Worm (Caenorhabditis elegans) whole organism, L1 larva: Measurements from ENCODE around the gene K02B7.3.

ENCODE experiments used
- C04F5.9 ChIP-seq: sonication (generic microtip); optimal IDR thresholded peaks from 2 replicates; lab custom pipeline; 2016; ENCODE audit warnings: missing genetic modification characterization, missing compliant biosample characterization
- C16A3.4 ChIP-seq: fragments of 150-350 bp; optimal IDR thresholded peaks from 2 replicates; lab custom pipeline; 2014; ENCODE audit warnings: missing biosample characterization, missing genetic modification characterization
- C34B4.2 ChIP-seq: sonication (generic microtip); optimal IDR thresholded peaks from 2 replicates; lab custom pipeline; 2017; ENCODE audit warnings: mild to moderate bottlenecking, missing genetic modification characterization, missing compliant biosample characterization
- alr-1 ChIP-seq: fragments of 200-800 bp; sonication (Bioruptor generic); optimal IDR thresholded peaks from 2 replicates; lab custom pipeline; 2018; ENCODE audit warnings: borderline replicate concordance, mild to moderate bottlenecking, missing genetic modification characterization, missing compliant biosample characterization
- blmp-1 ChIP-seq: fragments of 150-350 bp; optimal IDR thresholded peaks from 2 replicates; lab custom pipeline; 2014; ENCODE audit warnings: missing biosample characterization, missing genetic modification characterization
- ceh-82 ChIP-seq, 3 experiments: fragments of 150-350 bp in 1 of 3; sonication (generic microtip) in 2 of 3; optimal IDR thresholded peaks; 2 replicates each; lab custom pipeline; 2014 to 2017; ENCODE audit warnings: missing biosample characterization in 3 of 3, missing genetic modification characterization in 3 of 3
- ceh-88 ChIP-seq: fragments of 200-800 bp; sonication (Bioruptor generic); IDR thresholded peaks from 2 replicates; pipeline ENCODE4 v1.3.6; 2022; ENCODE audit warnings: missing genetic modification characterization, missing compliant biosample characterization
- ces-1 ChIP-seq: fragments of 150-350 bp; optimal IDR thresholded peaks from 2 replicates; lab custom pipeline; 2014; ENCODE audit warnings: missing biosample characterization, missing genetic modification reagents, missing genetic modification characterization
- dpl-1 ChIP-seq, 3 experiments: fragments of 150-350 bp in 2 of 3; sonication (generic microtip) in 1 of 3; optimal IDR thresholded peaks; 2 replicates each; lab custom pipeline; 2014 to 2017; ENCODE audit warnings: missing biosample characterization in 3 of 3, missing genetic modification characterization in 3 of 3, missing genetic modification reagents in 3 of 3
- dsc-1 ChIP-seq: sonication (generic microtip); optimal IDR thresholded peaks from 2 replicates; lab custom pipeline; 2016; ENCODE audit warnings: mild to moderate bottlenecking, missing genetic modification characterization, missing compliant biosample characterization
- efl-3 ChIP-seq: fragments of 200-800 bp; sonication (Bioruptor generic); optimal IDR thresholded peaks from 2 replicates; lab custom pipeline; 2018; ENCODE audit warnings: mild to moderate bottlenecking, missing genetic modification characterization, missing compliant biosample characterization
- egl-27 ChIP-seq, 2 experiments: fragments of 150-350 bp in 1 of 2; sonication (generic microtip); optimal IDR thresholded peaks; 3 replicates each; lab custom pipeline; 2017 to 2018; ENCODE audit warnings: missing biosample characterization in 2 of 2, missing genetic modification characterization in 2 of 2, missing genetic modification reagents in 2 of 2
- elt-3 ChIP-seq, 6 experiments: fragments of 150-350 bp in 1 of 6; sonication (generic microtip); optimal IDR thresholded peaks; 2 replicates each; lab custom pipeline; 2017 to 2018; ENCODE audit warnings: missing biosample characterization in 6 of 6, missing genetic modification characterization in 6 of 6, inconsistent platforms in 1 of 6
- fkh-10 ChIP-seq: sonication (generic microtip); optimal IDR thresholded peaks from 2 replicates; lab custom pipeline; 2017; ENCODE audit warnings: missing biosample characterization, missing genetic modification reagents, missing genetic modification characterization
- fkh-4 ChIP-seq: sonication (generic microtip); optimal IDR thresholded peaks from 2 replicates; lab custom pipeline; 2016; ENCODE audit warnings: missing compliant biosample characterization, missing genetic modification characterization, borderline replicate concordance
- fos-1 ChIP-seq: fragments of 150-350 bp; optimal IDR thresholded peaks from 2 replicates; lab custom pipeline; 2014; ENCODE audit warnings: missing biosample characterization, missing genetic modification characterization
- hlh-17 ChIP-seq: fragments of 200-800 bp; sonication (Bioruptor generic); optimal IDR thresholded peaks from 2 replicates; lab custom pipeline; 2018; ENCODE audit warnings: missing genetic modification characterization, mild to moderate bottlenecking, missing compliant biosample characterization, moderate library complexity, borderline replicate concordance
- lin-14 ChIP-seq: fragments of 200-800 bp; sonication (Bioruptor generic); optimal IDR thresholded peaks from 2 replicates; lab custom pipeline; 2018; ENCODE audit warnings: mild to moderate bottlenecking, missing genetic modification characterization, moderate library complexity, missing compliant biosample characterization
- lin-35 ChIP-seq, 2 experiments: fragments of 150-350 bp; optimal IDR thresholded peaks; 2 replicates each; lab custom pipeline; 2014; ENCODE audit warnings: missing biosample characterization in 2 of 2, missing genetic modification characterization in 2 of 2, missing genetic modification reagents in 2 of 2
- lsy-2 ChIP-seq, 2 experiments: fragments of 150-350 bp; optimal IDR thresholded peaks; 2 replicates each; lab custom pipeline; 2014; ENCODE audit warnings: missing biosample characterization in 2 of 2, missing genetic modification characterization in 2 of 2
- mab-9 ChIP-seq: fragments of 200-800 bp; sonication (Bioruptor generic); IDR thresholded peaks from 2 replicates; pipeline ENCODE4 v1.3.6; 2022; ENCODE audit warnings: missing genetic modification reagents, missing genetic modification characterization, missing compliant biosample characterization
- mep-1 ChIP-seq: fragments of 150-350 bp; optimal IDR thresholded peaks from 2 replicates; lab custom pipeline; 2014; ENCODE audit warnings: missing biosample characterization, missing genetic modification characterization
- nhr-28 ChIP-seq: fragments of 150-350 bp; optimal IDR thresholded peaks from 2 replicates; lab custom pipeline; 2014; ENCODE audit warnings: missing biosample characterization, missing genetic modification characterization
- nhr-47 ChIP-seq: sonication (generic microtip); optimal IDR thresholded peaks from 2 replicates; lab custom pipeline; 2016; ENCODE audit warnings: mild to moderate bottlenecking, missing genetic modification characterization, moderate library complexity, missing compliant biosample characterization
- nhr-71 ChIP-seq: sonication (generic microtip); optimal IDR thresholded peaks from 2 replicates; lab custom pipeline; 2016; ENCODE audit warnings: mild to moderate bottlenecking, missing genetic modification characterization, moderate library complexity, missing compliant biosample characterization
- snu-23 ChIP-seq: sonication (generic microtip); optimal IDR thresholded peaks from 2 replicates; lab custom pipeline; 2016; ENCODE audit warnings: missing genetic modification characterization, missing compliant biosample characterization
- sptf-1 ChIP-seq: fragments of 150-350 bp; optimal IDR thresholded peaks from 2 replicates; lab custom pipeline; 2014; ENCODE audit warnings: missing biosample characterization, missing genetic modification characterization
- sup-37 ChIP-seq: fragments of 200-800 bp; sonication (Bioruptor generic); optimal IDR thresholded peaks from 2 replicates; lab custom pipeline; 2018; ENCODE audit warnings: mild to moderate bottlenecking, missing genetic modification characterization, missing compliant biosample characterization
- unc-30 ChIP-seq: sonication (generic microtip); optimal IDR thresholded peaks from 2 replicates; lab custom pipeline; 2017; ENCODE audit warnings: missing biosample characterization, missing genetic modification characterization
- xbp-1 ChIP-seq: sonication (generic microtip); optimal IDR thresholded peaks from 2 replicates; lab custom pipeline; 2016; ENCODE audit warnings: missing genetic modification characterization, missing compliant biosample characterization
- zag-1 ChIP-seq: fragments of 150-350 bp; optimal IDR thresholded peaks from 2 replicates; lab custom pipeline; 2014; ENCODE audit warnings: missing biosample characterization, missing genetic modification characterization
- zip-4 ChIP-seq: fragments of 200-800 bp; sonication (Bioruptor generic); optimal IDR thresholded peaks from 2 replicates; lab custom pipeline; 2018; ENCODE audit warnings: mild to moderate bottlenecking, missing genetic modification characterization, moderate library complexity, missing compliant biosample characterization

The K02B7.3 gene

DNA sequence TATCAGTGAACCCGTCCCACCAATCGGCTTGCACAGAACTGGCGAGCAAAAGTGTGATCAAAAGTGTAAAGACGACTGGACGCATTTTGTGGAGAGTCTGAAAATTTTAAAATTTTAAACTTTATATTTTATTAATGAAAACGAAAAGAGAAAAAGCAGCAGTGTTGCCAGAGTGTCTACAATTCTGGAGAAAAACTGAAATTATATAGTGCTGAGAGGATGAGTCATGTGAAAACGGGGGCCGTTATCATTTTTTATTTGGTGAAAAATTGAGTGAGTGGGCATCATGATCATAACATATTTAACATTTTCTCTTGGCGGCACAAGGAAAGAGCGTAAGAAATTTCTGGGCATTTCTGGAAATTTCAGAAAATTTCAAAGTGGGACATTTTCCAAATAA is at the start of gene K02B7.3:
Gene K02B7.3, minus strand, starts transcription at position 101 of the 400 bp plus-strand sequence.
- TF ChIP-seq nhr-47 (tag; lab: Kevin White, UChicago) = no peak
- no peak for TF ChIP-seq mab-9 (GFP tag; lab: Robert Waterston, UW)
- no peak for TF ChIP-seq xbp-1 (tag; lab: Kevin White, UChicago)
- TF ChIP-seq zag-1 (tag; lab: Kevin White, UChicago) = no peak
- no peak for TF ChIP-seq C34B4.2 (tag; lab: Kevin White, UChicago)
- no peak for TF ChIP-seq fos-1 (tag; lab: Kevin White, UChicago)
- no peak for TF ChIP-seq egl-27 (tag; optimal IDR thresholded peaks at IDR 0.05; lab: Kevin White, UChicago)
- no peak for TF ChIP-seq nhr-71
- TF ChIP-seq, all 84 proteins: peak for 0

DNA sequence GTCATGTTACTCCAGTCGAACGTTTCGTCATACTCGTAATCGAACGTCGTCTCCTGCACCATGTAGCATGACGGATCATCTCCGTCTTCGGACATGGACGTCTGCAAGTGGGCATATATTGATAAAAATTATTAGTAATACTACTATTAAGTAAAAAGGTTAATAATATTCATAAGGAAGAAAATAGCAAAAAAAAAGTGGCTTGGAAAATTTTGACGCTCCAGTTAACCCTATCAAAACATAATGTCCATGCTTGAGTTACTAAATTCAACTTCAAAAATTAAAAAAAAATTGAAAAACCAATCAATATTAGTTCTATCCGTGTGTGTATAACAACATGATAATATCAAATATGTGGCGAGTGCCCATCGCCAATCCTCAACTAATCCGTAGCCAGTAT is 44.0 kb upstream of the K02B7.3 start, which contains the start of gene npr-34:
Gene npr-34, minus strand, starts transcription at position 101 of the 400 bp plus-strand sequence.
- no peak for TF ChIP-seq mep-1
- TF ChIP-seq ces-1 (GFP tag; lab: Kevin White, UChicago) = no peak
- no peak for TF ChIP-seq C04F5.9
- no peak for TF ChIP-seq lin-35 (GFP tag; optimal IDR thresholded peaks at IDR 0.05; lab: Kevin White, UChicago)
- no peak for TF ChIP-seq lin-14 (GFP tag; lab: Kevin White, UChicago)
- TF ChIP-seq nhr-28 (tag; lab: Kevin White, UChicago) = no peak
- TF ChIP-seq dsc-1 (tag; lab: Kevin White, UChicago) = no peak
- TF ChIP-seq elt-3 (tag; optimal IDR thresholded peaks at IDR 0.05; lab: Kevin White, UChicago) = no peak
- TF ChIP-seq hlh-17 (GFP tag; lab: Kevin White, UChicago) = no peak
- TF ChIP-seq ceh-82 (tag; optimal IDR thresholded peaks at IDR 0.05; lab: Kevin White, UChicago) = no peak

DNA sequence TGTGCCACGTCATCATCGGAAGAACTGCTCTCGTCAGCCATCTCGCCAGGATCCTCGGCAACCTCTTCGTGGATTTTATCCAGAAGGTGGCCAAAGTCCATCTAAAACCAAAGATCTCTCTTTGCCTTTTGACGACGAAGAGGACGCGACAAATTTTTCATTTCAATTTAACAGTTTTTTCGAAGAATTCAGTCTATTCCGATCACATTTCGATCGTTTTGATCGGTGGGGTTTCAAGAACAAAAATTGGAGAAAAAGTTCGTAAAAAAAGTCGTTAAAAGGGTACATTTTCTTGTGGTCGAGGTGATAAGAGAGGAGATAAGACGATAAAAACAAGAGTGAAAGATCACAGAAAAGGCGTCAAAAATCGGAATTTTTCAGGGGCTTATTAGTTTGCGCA is 38.3 kb upstream of the K02B7.3 start, which contains the start of gene glna-1:
Gene glna-1, minus strand, starts transcription at position 101 of the 400 bp plus-strand sequence.
- no peak for TF ChIP-seq ceh-82 (tag; optimal IDR thresholded peaks at IDR 0.05; lab: Kevin White, UChicago)
- TF ChIP-seq nhr-47 (tag; lab: Kevin White, UChicago) = peak; percentile 2
- no peak for TF ChIP-seq ceh-88 (GFP tag; lab: Robert Waterston, UW)
- TF ChIP-seq alr-1 (tag; lab: Kevin White, UChicago) = no peak
- TF ChIP-seq unc-30 (tag; lab: Kevin White, UChicago) = no peak
- TF ChIP-seq zip-4 (GFP tag; lab: Kevin White, UChicago) = no peak
- TF ChIP-seq C16A3.4 (tag; lab: Kevin White, UChicago) = no peak
- TF ChIP-seq elt-3 (tag; optimal IDR thresholded peaks at IDR 0.05; lab: Kevin White, UChicago) = peak in 1 of 6 experiments; percentile 30
- no peak for TF ChIP-seq sptf-1 (tag; lab: Kevin White, UChicago)
- no peak for TF ChIP-seq sup-37 (GFP tag; lab: Kevin White, UChicago)
- TF ChIP-seq blmp-1 (tag; lab: Kevin White, UChicago) = peak; percentile 41
- no peak for TF ChIP-seq snu-23 (GFP tag; lab: Kevin White, UChicago)
- TF ChIP-seq dpl-1 (GFP tag; optimal IDR thresholded peaks at IDR 0.05; lab: Kevin White, UChicago) = no peak
- no peak for TF ChIP-seq fkh-10 (GFP tag; lab: Kevin White, UChicago)
- no peak for TF ChIP-seq fkh-4 (tag; lab: Kevin White, UChicago)

DNA sequence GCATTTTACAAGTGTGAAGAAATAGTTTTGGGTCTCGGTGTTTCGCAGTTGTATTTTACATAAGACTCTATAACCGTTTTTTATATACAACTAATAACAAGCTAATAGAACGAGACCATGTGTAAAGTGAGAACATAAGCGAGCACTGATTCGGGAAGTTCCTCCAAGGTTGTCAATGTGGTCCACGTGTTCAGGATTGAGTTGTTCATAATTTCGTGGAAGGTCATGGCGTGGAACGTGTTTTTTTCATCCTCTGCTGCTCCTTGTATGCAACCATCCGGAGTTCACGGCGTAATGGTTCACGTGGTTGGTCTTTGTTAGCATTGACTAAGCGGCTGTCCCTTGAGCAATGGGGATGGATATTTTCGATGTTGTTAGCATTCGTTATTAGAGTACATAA is 33.0 kb upstream of the K02B7.3 start:
- no peak for TF ChIP-seq egl-27 (tag; optimal IDR thresholded peaks at IDR 0.05; lab: Kevin White, UChicago)
- TF ChIP-seq ces-1 (GFP tag; lab: Kevin White, UChicago) = no peak
- TF ChIP-seq, all 84 proteins: peak for 0

DNA sequence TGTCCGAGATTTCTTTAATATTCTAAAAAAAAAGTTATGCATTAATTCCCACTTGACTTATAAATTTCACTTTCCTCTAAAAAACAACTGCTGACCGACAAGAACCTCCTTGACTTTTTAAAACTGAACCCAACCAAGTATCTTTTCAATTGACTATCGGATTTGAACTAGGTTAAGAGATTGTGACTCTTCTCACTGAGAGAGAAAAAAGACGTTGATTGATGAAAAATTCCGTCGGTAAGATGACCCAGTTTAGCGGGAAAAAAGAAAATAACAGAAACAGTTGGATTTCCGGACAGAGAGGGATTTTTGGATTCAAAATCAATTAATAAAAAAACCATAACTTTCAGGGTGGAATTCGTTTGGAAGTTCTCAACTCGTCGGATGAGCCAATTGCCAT is 11.4 kb upstream of the K02B7.3 start:
- TF ChIP-seq lsy-2 (tag; optimal IDR thresholded peaks at IDR 0.05; lab: Kevin White, UChicago) (no peak), sup-37 (GFP tag; lab: Kevin White, UChicago) (no peak), efl-3 (GFP tag; lab: Kevin White, UChicago) (no peak), blmp-1 (tag; lab: Kevin White, UChicago) (peak; percentile 81), sptf-1 (tag; lab: Kevin White, UChicago) (no peak)
